Worm (Caenorhabditis elegans) whole organism, early embryonic: ENCODE results near the gene D1054.8.

ENCODE experiments used
- B0310.2 ChIP-seq: sonication (generic microtip); optimal IDR thresholded peaks from 2 replicates; lab custom pipeline; 2016; ENCODE audit warnings: mild to moderate bottlenecking, missing genetic modification characterization, missing compliant biosample characterization
- F13C5.2 ChIP-seq: sonication (generic microtip); optimal IDR thresholded peaks from 2 replicates; lab custom pipeline; 2017; ENCODE audit warnings: mild to moderate bottlenecking, missing genetic modification characterization, inconsistent platforms, missing compliant biosample characterization
- ama-1 ChIP-seq: fragments of 150-350 bp; optimal IDR thresholded peaks from 2 replicates; lab custom pipeline; 2014
- hnd-1 ChIP-seq: sonication (generic microtip); optimal IDR thresholded peaks from 2 replicates; lab custom pipeline; 2016; ENCODE audit warnings: missing genetic modification characterization, missing compliant biosample characterization

ce11 chrV:10793498-10793897, 9.4 kb downstream of the D1054.8 start, which contains the start of gene ule-3:
- TF ChIP-seq hnd-1 (no peak), B0310.2 (tag; lab: Kevin White, UChicago) (no peak), ama-1 (lab: Kevin White, UChicago) (no peak), F13C5.2 (no peak)
